Worm (Caenorhabditis elegans): ENCODE measurements around the gene H28G03.3.
A peak's percentile ranks its signal among the peaks of the same experiment; 100 is the strongest.

Gene H28G03.3

DNA sequence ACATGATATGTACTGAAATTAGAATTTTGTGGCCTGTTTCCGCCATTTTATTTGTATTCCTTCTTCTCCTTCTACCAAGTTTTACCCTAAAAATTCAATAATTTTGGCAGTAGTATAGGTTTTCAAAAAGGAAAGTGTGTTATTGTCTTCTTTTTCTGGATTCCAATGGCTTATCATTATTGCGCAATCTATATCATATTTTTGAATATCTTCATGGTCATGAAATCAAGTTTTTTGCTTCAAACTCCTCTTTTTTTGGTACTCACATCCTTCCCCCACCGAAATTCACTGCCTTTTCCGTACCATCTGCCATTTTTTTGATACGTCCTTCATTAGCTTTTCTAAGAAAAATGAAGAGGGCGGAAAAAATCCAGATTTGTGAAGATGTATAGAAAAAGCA lies 22.6 kb upstream of the H28G03.3 start:
- TF ChIP-seq zag-1 (tag; optimal IDR thresholded peaks at IDR 0.05) = no peak
- no peak for TF ChIP-seq nhr-11 (tag; optimal IDR thresholded peaks at IDR 0.05)
- no peak for TF ChIP-seq snpc-4 (tag; optimal IDR thresholded peaks at IDR 0.05)
- TF ChIP-seq ceh-16 (tag; optimal IDR thresholded peaks at IDR 0.05) = no peak

DNA sequence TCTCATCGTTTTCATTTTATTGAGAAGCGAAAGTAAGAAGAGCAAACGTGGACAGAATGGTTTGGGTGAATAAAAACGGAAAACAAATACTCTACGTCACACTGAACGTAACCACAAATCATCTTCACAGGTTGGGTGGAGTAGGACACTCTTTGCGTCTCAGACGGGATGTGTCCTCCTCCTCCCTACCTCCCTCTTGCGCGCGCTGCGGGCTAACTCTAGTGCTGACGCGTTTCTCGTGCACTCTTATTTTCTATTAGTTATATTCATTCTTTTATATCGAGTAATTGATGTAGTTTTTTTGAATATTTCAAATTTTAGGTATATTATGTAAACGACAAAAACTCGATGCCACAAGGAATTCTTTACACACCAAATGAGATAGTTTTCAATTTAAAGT lies 17.9 kb upstream of the H28G03.3 start, which contains the start of gene Y34B4A.7:
Gene Y34B4A.7 (plus strand): TSS at position 297 of the 400 bp plus-strand sequence.
- no peak for TF ChIP-seq ZK546.5 (tag; optimal IDR thresholded peaks at IDR 0.05)
- peak; percentile 37 for TF ChIP-seq hmg-11 (tag; optimal IDR thresholded peaks at IDR 0.05)
- peak; percentile 71 for TF ChIP-seq lin-39 (tag; optimal IDR thresholded peaks at IDR 0.05)
- TF ChIP-seq nhr-12 (tag; optimal IDR thresholded peaks at IDR 0.05) = no peak
- TF ChIP-seq nfya-1 (tag; optimal IDR thresholded peaks at IDR 0.05; ENCODE audit: insufficient read depth) = peak; percentile 51
- no peak for TF ChIP-seq eor-1 (tag; optimal IDR thresholded peaks at IDR 0.05)
- no peak for TF ChIP-seq aly-2 (tag; optimal IDR thresholded peaks at IDR 0.05)
- no peak for TF ChIP-seq fos-1 (tag; optimal IDR thresholded peaks at IDR 0.05)
- TF ChIP-seq fkh-10 (GFP tag; optimal IDR thresholded peaks at IDR 0.05) = no peak
- no peak for TF ChIP-seq jun-1 (tag; optimal IDR thresholded peaks at IDR 0.05)
- TF ChIP-seq unc-39 (tag; optimal IDR thresholded peaks at IDR 0.05) = no peak
- peak; percentile 45 for TF ChIP-seq tbx-2 (tag; optimal IDR thresholded peaks at IDR 0.05)
- no peak for TF ChIP-seq ceh-82 (tag; optimal IDR thresholded peaks at IDR 0.05)
- TF ChIP-seq skn-1 (tag; optimal IDR thresholded peaks at IDR 0.05) = no peak
- no peak for TF ChIP-seq ceh-9 (tag; optimal IDR thresholded peaks at IDR 0.05)
- TF ChIP-seq daf-12 (tag; optimal IDR thresholded peaks at IDR 0.05) = no peak
- TF ChIP-seq nhr-23 (tag; optimal IDR thresholded peaks at IDR 0.05) = peak; percentile 72
- TF ChIP-seq nhr-76 (tag; optimal IDR thresholded peaks at IDR 0.05) = no peak
- TF ChIP-seq zag-1 (tag; optimal IDR thresholded peaks at IDR 0.05) = no peak
- TF ChIP-seq lin-15B (tag; optimal IDR thresholded peaks at IDR 0.05) = peak; percentile 48
- peak; percentile 73 for TF ChIP-seq pha-4 (tag; optimal IDR thresholded peaks at IDR 0.05)
- TF ChIP-seq nhr-43 (tag; optimal IDR thresholded peaks at IDR 0.05; ENCODE audit: poor library complexity, severe bottlenecking) = peak; percentile 2
- TF ChIP-seq ceh-28 (tag; optimal IDR thresholded peaks at IDR 0.05) = peak; percentile 19
- TF ChIP-seq nhr-11 (tag; optimal IDR thresholded peaks at IDR 0.05) = peak; percentile 33
- TF ChIP-seq nhr-237 (tag; optimal IDR thresholded peaks at IDR 0.05) = no peak
- TF ChIP-seq nhr-25 (tag; optimal IDR thresholded peaks at IDR 0.05) = peak; percentile 76
- no peak for TF ChIP-seq ztf-11 (tag; optimal IDR thresholded peaks at IDR 0.05)
- no peak for TF ChIP-seq mdl-1 (tag; optimal IDR thresholded peaks at IDR 0.05)
- TF ChIP-seq elt-2 (tag; optimal IDR thresholded peaks at IDR 0.05) = peak; percentile 39
- no peak for TF ChIP-seq ceh-16 (tag; optimal IDR thresholded peaks at IDR 0.05)
- TF ChIP-seq sea-2 (GFP tag; optimal IDR thresholded peaks at IDR 0.05) = no peak
- TF ChIP-seq nhr-77 (tag; optimal IDR thresholded peaks at IDR 0.05) = no peak
- no peak for TF ChIP-seq elt-1 (tag; optimal IDR thresholded peaks at IDR 0.05)
- peak; percentile 80 for TF ChIP-seq snpc-4 (tag; optimal IDR thresholded peaks at IDR 0.05)
- TF ChIP-seq elt-3 (tag; optimal IDR thresholded peaks at IDR 0.05) = no peak
- no peak for TF ChIP-seq egl-27 (tag; optimal IDR thresholded peaks at IDR 0.05)
- no peak for TF ChIP-seq egl-5 (tag; optimal IDR thresholded peaks at IDR 0.05)
- TF ChIP-seq lsy-12 (tag; optimal IDR thresholded peaks at IDR 0.05) = no peak

DNA sequence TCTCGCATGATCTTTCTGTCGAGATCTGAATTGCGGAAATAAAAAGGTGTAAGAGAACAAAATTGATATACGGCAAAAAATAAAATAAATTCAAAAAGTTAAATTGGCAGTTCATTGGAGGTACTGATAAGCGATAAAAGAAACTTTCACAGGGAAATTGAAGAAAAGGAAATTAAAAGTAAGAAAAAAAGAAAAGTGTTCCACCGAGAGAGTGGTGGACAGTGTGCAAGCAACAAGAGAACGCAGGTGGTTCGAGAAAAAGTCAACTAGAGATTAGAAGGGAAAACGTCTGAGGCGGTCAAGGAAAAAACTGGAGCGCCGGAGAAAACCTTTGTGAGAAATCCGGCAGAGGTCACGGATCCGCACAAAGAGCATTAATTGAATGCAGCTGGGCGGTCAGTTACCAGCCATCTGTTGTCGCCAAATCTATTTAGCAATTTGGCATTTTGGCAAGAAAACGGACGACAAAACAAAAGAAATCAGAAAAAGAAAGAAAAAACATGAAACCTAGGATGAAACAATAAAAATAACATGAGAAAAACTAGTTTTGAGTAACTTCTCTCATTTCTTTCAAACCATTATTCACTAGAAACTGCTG lies 17.3 kb upstream of the H28G03.3 start, which contains the start of gene mtm-5:
Gene mtm-5 (minus strand): TSS at position 27 of the 598 bp plus-strand sequence.
- TF ChIP-seq skn-1 (tag; optimal IDR thresholded peaks at IDR 0.05) (no peak), elt-1 (tag; optimal IDR thresholded peaks at IDR 0.05) (no peak), fkh-10 (GFP tag; optimal IDR thresholded peaks at IDR 0.05) (no peak), elt-2 (tag; optimal IDR thresholded peaks at IDR 0.05) (peak; percentile 68), mml-1 (tag; optimal IDR thresholded peaks at IDR 0.05) (no peak), egl-27 (tag; optimal IDR thresholded peaks at IDR 0.05) (no peak), nhr-23 (tag; optimal IDR thresholded peaks at IDR 0.05) (peak; percentile 1), nhr-237 (tag; optimal IDR thresholded peaks at IDR 0.05) (no peak), egl-5 (tag; optimal IDR thresholded peaks at IDR 0.05) (no peak), zag-1 (tag; optimal IDR thresholded peaks at IDR 0.05) (no peak), elt-3 (tag; optimal IDR thresholded peaks at IDR 0.05) (no peak)

All from whole organism, L3 larva.